Fruit fly (Drosophila melanogaster) S2 (cell line): ENCODE measurements around the gene papi.
A peak's percentile ranks its signal among the peaks of the same experiment; 100 is the strongest.

Source experiments
- CG8478 ChIP-seq: fragments of >200 bp; optimal IDR thresholded peaks from 2 replicates; lab custom pipeline; 2018
- CTCF ChIP-seq, 2 experiments: fragments of >200 bp; optimal IDR thresholded peaks; 2 replicates each; lab custom pipeline; 2018

papi gene

dm6 chr2L:2181971-2182643, 38.4 kb upstream of the papi start:
- TF ChIP-seq CTCF (optimal IDR thresholded peaks at IDR 0.05; lab: Kevin White, UChicago) (no peak), CG8478 (no peak)

dm6 chr2L:2182735-2183340, 37.7 kb upstream of the papi start:
- TF ChIP-seq CG8478 (no peak), CTCF (optimal IDR thresholded peaks at IDR 0.05; lab: Kevin White, UChicago) (no peak)

dm6 chr2L:2184129-2184528, 36.4 kb upstream of the papi start:
- TF ChIP-seq CTCF (optimal IDR thresholded peaks at IDR 0.05; lab: Kevin White, UChicago) (no peak), CG8478 (no peak)

- TF ChIP-seq CG8478, result no peak
- no peak for TF ChIP-seq CTCF (optimal IDR thresholded peaks at IDR 0.05; lab: Kevin White, UChicago)
Observed at dm6 chr2L:2184659-2185058, 35.9 kb upstream of the papi start.

dm6 chr2L:2185373-2185772, 35.2 kb upstream of the papi start:
- TF ChIP-seq CTCF (optimal IDR thresholded peaks at IDR 0.05; lab: Kevin White, UChicago), result no peak
- TF ChIP-seq CG8478, result no peak

- TF ChIP-seq CTCF (optimal IDR thresholded peaks at IDR 0.05; lab: Kevin White, UChicago), result no peak
- no peak for TF ChIP-seq CG8478
Observed at dm6 chr2L:2187411-2187810, 33.1 kb upstream of the papi start.

dm6 chr2L:2189100-2189499, 31.4 kb upstream of the papi start:
- TF ChIP-seq CTCF (optimal IDR thresholded peaks at IDR 0.05; lab: Kevin White, UChicago), result no peak
- no peak for TF ChIP-seq CG8478

- no peak for TF ChIP-seq CTCF (optimal IDR thresholded peaks at IDR 0.05; lab: Kevin White, UChicago)
- no peak for TF ChIP-seq CG8478
Observed at dm6 chr2L:2190684-2191083, 29.9 kb upstream of the papi start.

- no peak for TF ChIP-seq CG8478
- TF ChIP-seq CTCF (optimal IDR thresholded peaks at IDR 0.05; lab: Kevin White, UChicago), result no peak
Observed at dm6 chr2L:2191404-2191803, 29.1 kb upstream of the papi start.

- TF ChIP-seq CTCF (optimal IDR thresholded peaks at IDR 0.05; lab: Kevin White, UChicago), result no peak
- TF ChIP-seq CG8478, result no peak
Observed at dm6 chr2L:2192123-2192601, 28.4 kb upstream of the papi start, which contains the start of gene CG10874. Gene CG10874, minus strand, starts transcription at chr2L:2192386.

dm6 chr2L:2193357-2193780, 27.2 kb upstream of the papi start:
- no peak for TF ChIP-seq CG8478
- TF ChIP-seq CTCF (optimal IDR thresholded peaks at IDR 0.05; lab: Kevin White, UChicago), result peak in 1 of 2 experiments; percentile 10

- no peak for TF ChIP-seq CG8478
- TF ChIP-seq CTCF (optimal IDR thresholded peaks at IDR 0.05; lab: Kevin White, UChicago), result no peak
Observed at dm6 chr2L:2194305-2194828, 26.2 kb upstream of the papi start.

- TF ChIP-seq CTCF (optimal IDR thresholded peaks at IDR 0.05; lab: Kevin White, UChicago) (peak; percentile 51 to 54), CG8478 (no peak)
Observed at dm6 chr2L:2195328-2195727, 25.2 kb upstream of the papi start.

dm6 chr2L:2196590-2197474, 23.7 kb upstream of the papi start:
- TF ChIP-seq CTCF (optimal IDR thresholded peaks at IDR 0.05; lab: Kevin White, UChicago) (no peak), CG8478 (no peak)

dm6 chr2L:2197475-2198118, 23.0 kb upstream of the papi start, which contains the start of gene COX7AL2:
Gene COX7AL2, minus strand, starts transcription at chr2L:2197912.
- TF ChIP-seq CG8478 (no peak), CTCF (optimal IDR thresholded peaks at IDR 0.05; lab: Kevin White, UChicago) (no peak)
